Fruit fly (Drosophila melanogaster) whole organism, adult: Measurements from ENCODE around the gene CG46308.
"Not testable (repeated sequence)": the region's sequence is repeated elsewhere in the genome, so short reads cannot be mapped to it uniquely, and the experiment has no call there.

ENCODE experiments used
- CG11617 ChIP-seq: fragments of 200-800 bp; sonication (Bioruptor generic); optimal IDR thresholded peaks from 2 replicates; lab custom pipeline; 2017; ENCODE audit warnings: mild to moderate bottlenecking, missing biosample characterization, missing genetic modification reagents, missing genetic modification characterization
- CG12768 ChIP-seq: fragments of 200-800 bp; sonication (Bioruptor generic); optimal IDR thresholded peaks from 2 replicates; lab custom pipeline; 2017; ENCODE audit warnings: missing biosample characterization, missing genetic modification characterization, mild to moderate bottlenecking, moderate library complexity, missing genetic modification reagents
- CG14711 ChIP-seq: fragments of 200-800 bp; sonication (Bioruptor generic); optimal IDR thresholded peaks from 2 replicates; lab custom pipeline; 2018; ENCODE audit warnings: missing biosample characterization, mild to moderate bottlenecking, missing genetic modification characterization, moderate library complexity
- CG1620 ChIP-seq: fragments of 200-800 bp; sonication (Bioruptor generic); optimal IDR thresholded peaks from 2 replicates; lab custom pipeline; 2016; ENCODE audit warnings: missing biosample characterization, missing genetic modification characterization
- CG33017 ChIP-seq: fragments of 200-800 bp; sonication (Bioruptor generic); optimal IDR thresholded peaks from 2 replicates; lab custom pipeline; 2018; ENCODE audit warnings: missing biosample characterization, mild to moderate bottlenecking, missing genetic modification characterization, moderate library complexity
- CG7045 ChIP-seq: fragments of 200-800 bp; sonication (Bioruptor generic); optimal IDR thresholded peaks from 2 replicates; lab custom pipeline; 2017; ENCODE audit warnings: missing biosample characterization, mild to moderate bottlenecking, missing genetic modification characterization
- CG7101 ChIP-seq: fragments of 200-800 bp; sonication (Bioruptor generic); optimal IDR thresholded peaks from 2 replicates; lab custom pipeline; 2018; ENCODE audit warnings: missing biosample characterization, mild to moderate bottlenecking, missing genetic modification characterization, moderate library complexity
- Clk ChIP-seq: fragments of 200-800 bp; sonication (Bioruptor generic); optimal IDR thresholded peaks from 2 replicates; lab custom pipeline; 2017; ENCODE audit warnings: missing biosample characterization, missing genetic modification characterization
- Crg-1 ChIP-seq: fragments of 200-800 bp; sonication (Bioruptor generic); optimal IDR thresholded peaks from 2 replicates; lab custom pipeline; 2016; ENCODE audit warnings: missing biosample characterization, missing genetic modification characterization
- Hr96 ChIP-seq: fragments of 200-800 bp; sonication (Bioruptor generic); optimal IDR thresholded peaks from 2 replicates; lab custom pipeline; 2016; ENCODE audit warnings: missing biosample characterization, missing genetic modification characterization
- Mnt ChIP-seq: fragments of 200-800 bp; sonication (Bioruptor generic); optimal IDR thresholded peaks from 2 replicates; lab custom pipeline; 2016; ENCODE audit warnings: missing biosample characterization, mild to moderate bottlenecking, missing genetic modification characterization
- bab1 ChIP-seq: fragments of 200-800 bp; sonication (Bioruptor generic); optimal IDR thresholded peaks from 3 replicates; lab custom pipeline; 2019; ENCODE audit warnings: missing biosample characterization, mild to moderate bottlenecking, missing genetic modification characterization, moderate library complexity
- cic ChIP-seq: fragments of 200-800 bp; sonication (Bioruptor generic); optimal IDR thresholded peaks from 2 replicates; lab custom pipeline; 2017; ENCODE audit warnings: missing biosample characterization, mild to moderate bottlenecking, missing genetic modification characterization, moderate library complexity
- kay ChIP-seq: fragments of 200-800 bp; sonication (Bioruptor generic); peaks from one replicate; lab custom pipeline; 2016; ENCODE audit warnings: missing biosample characterization, missing genetic modification characterization, borderline replicate concordance
- ovo ChIP-seq: fragments of 200-800 bp; sonication (Bioruptor generic); optimal IDR thresholded peaks from 2 replicates; lab custom pipeline; 2016; ENCODE audit warnings: missing biosample characterization, missing genetic modification characterization
- pad ChIP-seq: fragments of 200-800 bp; sonication (Bioruptor generic); optimal IDR thresholded peaks from 3 replicates; lab custom pipeline; 2017; ENCODE audit warnings: missing biosample characterization, missing genetic modification characterization, mild to moderate bottlenecking, moderate library complexity, missing genetic modification reagents
- tj ChIP-seq: fragments of 200-800 bp; sonication (Bioruptor generic); optimal IDR thresholded peaks from 3 replicates; lab custom pipeline; 2017; ENCODE audit warnings: missing biosample characterization, mild to moderate bottlenecking, missing genetic modification characterization, moderate library complexity
- toe ChIP-seq: fragments of 200-800 bp; sonication (Bioruptor generic); optimal IDR thresholded peaks from 2 replicates; lab custom pipeline; 2016; ENCODE audit warnings: missing biosample characterization, missing genetic modification characterization

The CG46308 gene

dm6 chr2L:13434795-13435634 is 26.6 kb upstream of the CG46308 start, which contains the start of gene Tehao:
TSS of gene Tehao (plus strand) at chr2L:13435622.
- peak; percentile 80 for TF ChIP-seq kay (GFP tag; lab: Kevin White, UChicago)
- no peak for TF ChIP-seq CG33017

dm6 chr2L:13436791-13437190 is 24.8 kb upstream of the CG46308 start:
- peak; percentile 83 for TF ChIP-seq kay (GFP tag; lab: Kevin White, UChicago)
- no peak for TF ChIP-seq Hr96 (GFP tag; lab: Kevin White, UChicago)
- peak; percentile 30 for TF ChIP-seq Mnt (GFP tag; lab: Kevin White, UChicago)
- peak; percentile 25 for TF ChIP-seq cic (GFP tag; lab: Kevin White, UChicago)
- no peak for TF ChIP-seq tj

dm6 chr2L:13445249-13445846 is 16.2 kb upstream of the CG46308 start, which contains the start of gene Hacd2:
TSS of gene Hacd2 (minus strand) at chr2L:13445651.
- TF ChIP-seq Mnt (GFP tag; lab: Kevin White, UChicago) (no peak), CG7101 (tag; lab: Kevin White, UChicago) (peak; percentile 17), tj (no peak), pad (peak; percentile 41), CG1620 (GFP tag; lab: Kevin White, UChicago) (peak; percentile 44), toe (GFP tag; lab: Kevin White, UChicago) (no peak), cic (GFP tag; lab: Kevin White, UChicago) (no peak), CG7045 (GFP tag; lab: Kevin White, UChicago) (peak; percentile 16), ovo (GFP tag; lab: Kevin White, UChicago) (peak; percentile 59), CG14711 (tag; lab: Kevin White, UChicago) (peak; percentile 32), CG11617 (no peak), Hr96 (GFP tag; lab: Kevin White, UChicago) (peak; percentile 14), Clk (peak; percentile 2), bab1 (GFP tag; lab: Kevin White, UChicago) (peak; percentile 29), Crg-1 (GFP tag; lab: Kevin White, UChicago) (no peak), CG12768 (GFP tag; lab: Kevin White, UChicago) (peak; percentile 42)

dm6 chr2L:13449397-13449796 is 12.2 kb upstream of the CG46308 start, which contains the start of gene Hsp60D:
TSS of gene Hsp60D (minus strand) at chr2L:13449497.
- not testable (repeated sequence) for TF ChIP-seq CG1620 (GFP tag; lab: Kevin White, UChicago); CG33017; bab1 (GFP tag; lab: Kevin White, UChicago)

dm6 chr2L:13457037-13457547 is 4.5 kb upstream of the CG46308 start, which contains the start of gene CG42809:
TSS of gene CG42809 (plus strand) at chr2L:13457497.
- no peak for TF ChIP-seq CG11617
- no peak for TF ChIP-seq ovo (GFP tag; lab: Kevin White, UChicago)

- TF ChIP-seq bab1 (GFP tag; lab: Kevin White, UChicago) (peak; percentile 17), cic (GFP tag; lab: Kevin White, UChicago) (no peak)
Measured at dm6 chr2L:13458991-13459731, 2.4 kb upstream of the CG46308 start, which contains the start of gene CG42810. TSS of gene CG42810 (plus strand) at chr2L:13459681.

dm6 chr2L:13475254-13475653 is 13.7 kb downstream of the CG46308 start:
- no peak for TF ChIP-seq Clk
- no peak for TF ChIP-seq CG11617
- no peak for TF ChIP-seq cic (GFP tag; lab: Kevin White, UChicago)

- TF ChIP-seq pad (no peak), CG12768 (GFP tag; lab: Kevin White, UChicago) (no peak), CG7101 (tag; lab: Kevin White, UChicago) (no peak), CG7045 (GFP tag; lab: Kevin White, UChicago) (no peak), CG14711 (tag; lab: Kevin White, UChicago) (no peak), cic (GFP tag; lab: Kevin White, UChicago) (no peak), Mnt (GFP tag; lab: Kevin White, UChicago) (no peak), CG33017 (no peak), toe (GFP tag; lab: Kevin White, UChicago) (no peak), bab1 (GFP tag; lab: Kevin White, UChicago) (no peak)
Measured at dm6 chr2L:13482258-13482657, 20.7 kb downstream of the CG46308 start.
